Fruit fly (Drosophila melanogaster) whole organism, embryonic: ENCODE data around the gene CG13457.
A peak's percentile ranks its signal among the peaks of the same experiment; 100 is the strongest.

Experiments used
- Atf-2 ChIP-seq: fragments of 200-800 bp; sonication (Bioruptor generic); optimal IDR thresholded peaks from 2 replicates; lab custom pipeline; 2016; ENCODE audit warnings: missing biosample characterization, missing genetic modification characterization
- C15 ChIP-seq: fragments of 200-800 bp; sonication (Bioruptor generic); IDR thresholded peaks from 3 replicates; pipeline ENCODE4 v1.3.6; 2022; ENCODE audit warnings: missing biosample characterization, missing genetic modification characterization
- CG10267 ChIP-seq: fragments of 200-800 bp; sonication (Bioruptor generic); optimal IDR thresholded peaks from 2 replicates; lab custom pipeline; 2018; ENCODE audit warnings: missing biosample characterization, mild to moderate bottlenecking, missing genetic modification characterization, moderate library complexity
- CG11247 ChIP-seq: fragments of 200-800 bp; sonication (Bioruptor generic); IDR thresholded peaks from 2 replicates; pipeline ENCODE4 v1.3.6; 2022; ENCODE audit warnings: missing biosample characterization, missing genetic modification characterization
- CG13287 ChIP-seq: fragments of 200-800 bp; sonication (Bioruptor generic); IDR thresholded peaks from 2 replicates; pipeline ENCODE4 v1.3.6; 2022; ENCODE audit warnings: missing biosample characterization, missing genetic modification characterization; ENCODE audit not compliant: partially characterized antibody
- CG14667 ChIP-seq: fragments of 200-800 bp; sonication (Bioruptor generic); IDR thresholded peaks from 2 replicates; pipeline ENCODE4 v1.3.6; 2022; ENCODE audit warnings: missing biosample characterization, missing genetic modification characterization
- CG15479 ChIP-seq: fragments of 200-800 bp; sonication (Bioruptor generic); optimal IDR thresholded peaks from 3 replicates; lab custom pipeline; 2019; ENCODE audit warnings: missing biosample characterization, mild to moderate bottlenecking, missing genetic modification characterization, moderate library complexity
- CG1603 ChIP-seq: fragments of 200-800 bp; sonication (Bioruptor generic); optimal IDR thresholded peaks from 2 replicates; lab custom pipeline; 2019; ENCODE audit warnings: missing biosample characterization, mild to moderate bottlenecking, missing genetic modification characterization, moderate library complexity
- CG17186 ChIP-seq: fragments of 200-800 bp; sonication (Bioruptor generic); optimal IDR thresholded peaks from 3 replicates; lab custom pipeline; 2017; ENCODE audit warnings: missing biosample characterization, missing genetic modification reagents, missing genetic modification characterization
- CG7271 ChIP-seq: fragments of 200-800 bp; sonication (Bioruptor generic); optimal IDR thresholded peaks from 2 replicates; lab custom pipeline; 2018; ENCODE audit warnings: missing biosample characterization, mild to moderate bottlenecking, missing genetic modification characterization, moderate library complexity
- CG7556 ChIP-seq: fragments of 200-800 bp; sonication (Bioruptor generic); optimal IDR thresholded peaks from 2 replicates; lab custom pipeline; 2017; ENCODE audit warnings: missing biosample characterization, mild to moderate bottlenecking, missing genetic modification characterization
- CG7745 ChIP-seq: fragments of 200-800 bp; sonication (Bioruptor generic); optimal IDR thresholded peaks from 2 replicates; lab custom pipeline; 2018; ENCODE audit warnings: missing biosample characterization, mild to moderate bottlenecking, missing genetic modification characterization, moderate library complexity
- CG8388 ChIP-seq: fragments of 200-800 bp; sonication (Bioruptor generic); optimal IDR thresholded peaks from 2 replicates; lab custom pipeline; 2019; ENCODE audit warnings: missing biosample characterization, mild to moderate bottlenecking, missing genetic modification characterization, moderate library complexity
- CG9932 ChIP-seq: fragments of 200-800 bp; sonication (Bioruptor generic); IDR thresholded peaks from 2 replicates; pipeline ENCODE4 v1.3.6; 2022; ENCODE audit warnings: missing biosample characterization, missing genetic modification characterization
- Chrac-16 ChIP-seq: fragments of 200-800 bp; sonication (Bioruptor generic); optimal IDR thresholded peaks from 3 replicates; lab custom pipeline; 2016; ENCODE audit warnings: missing biosample characterization, missing genetic modification characterization
- CrebB ChIP-seq: fragments of 200-800 bp; sonication (Bioruptor generic); optimal IDR thresholded peaks from 3 replicates; lab custom pipeline; 2018; ENCODE audit warnings: missing biosample characterization, mild to moderate bottlenecking, missing genetic modification characterization
- Dbx ChIP-seq: fragments of 200-800 bp; sonication (Bioruptor generic); IDR thresholded peaks from 3 replicates; pipeline ENCODE4 v1.3.6; 2022; ENCODE audit warnings: missing biosample characterization, missing genetic modification characterization
- Dref ChIP-seq: fragments of 200-800 bp; sonication (Bioruptor generic); IDR thresholded peaks from 2 replicates; pipeline ENCODE4 v1.3.6; 2022; ENCODE audit warnings: missing biosample characterization, missing genetic modification characterization
- Eip74EF ChIP-seq, 2 experiments: fragments of 200-800 bp in 1 of 2; fragments of >200 bp in 1 of 2; sonication (Bioruptor generic) in 1 of 2; optimal IDR thresholded peaks; 2 replicates each; lab custom pipeline; 2017 to 2019; ENCODE audit warnings: missing biosample characterization in 2 of 2, missing genetic modification characterization in 2 of 2, mild to moderate bottlenecking in 1 of 2, moderate library complexity in 1 of 2
- Ets97D ChIP-seq: fragments of 200-800 bp; sonication (Bioruptor generic); optimal IDR thresholded peaks from 3 replicates; lab custom pipeline; 2016; ENCODE audit warnings: missing biosample characterization, missing genetic modification characterization
- MTF-1 ChIP-seq: fragments of 200-800 bp; sonication (Bioruptor generic); optimal IDR thresholded peaks from 2 replicates; lab custom pipeline; 2018; ENCODE audit warnings: missing biosample characterization, mild to moderate bottlenecking, missing genetic modification characterization, borderline replicate concordance
- Myb ChIP-seq: fragments of 200-800 bp; sonication (Bioruptor generic); optimal IDR thresholded peaks from 2 replicates; lab custom pipeline; 2016; ENCODE audit warnings: missing biosample characterization, missing genetic modification characterization
- NC2α ChIP-seq: fragments of 200-800 bp; sonication (Bioruptor generic); optimal IDR thresholded peaks from 2 replicates; lab custom pipeline; 2016; ENCODE audit warnings: missing biosample characterization, missing genetic modification characterization
- NK7.1 ChIP-seq: fragments of 200-800 bp; sonication (Bioruptor generic); optimal IDR thresholded peaks from 3 replicates; lab custom pipeline; 2016; ENCODE audit warnings: missing biosample characterization, missing genetic modification characterization
- Side ChIP-seq: fragments of 200-800 bp; sonication (Bioruptor generic); optimal IDR thresholded peaks from 2 replicates; lab custom pipeline; 2016; ENCODE audit warnings: missing biosample characterization, missing genetic modification characterization
- Vsx1 ChIP-seq: fragments of 200-800 bp; sonication (Bioruptor generic); optimal IDR thresholded peaks from 2 replicates; lab custom pipeline; 2017; ENCODE audit warnings: missing biosample characterization, mild to moderate bottlenecking, missing genetic modification characterization, missing genetic modification reagents
- bowl ChIP-seq: fragments of 200-800 bp; sonication (Bioruptor generic); IDR thresholded peaks from 2 replicates; pipeline ENCODE4 v1.3.6; 2022; ENCODE audit warnings: missing biosample characterization, missing genetic modification characterization
- btn ChIP-seq: fragments of 200-800 bp; sonication (Bioruptor generic); optimal IDR thresholded peaks from 2 replicates; lab custom pipeline; 2016; ENCODE audit warnings: missing biosample characterization, missing genetic modification characterization
- crp ChIP-seq, 2 experiments: fragments of 200-800 bp; sonication (Bioruptor generic); optimal IDR thresholded peaks; 2 replicates in 1 of 2; 3 replicates in 1 of 2; lab custom pipeline; 2017; ENCODE audit warnings: missing biosample characterization in 2 of 2, missing genetic modification characterization in 2 of 2, mild to moderate bottlenecking in 1 of 2, moderate library complexity in 1 of 2
- dimm ChIP-seq: fragments of 200-800 bp; sonication (Bioruptor generic); IDR thresholded peaks from 2 replicates; pipeline ENCODE4 v1.3.6; 2022; ENCODE audit warnings: missing biosample characterization, missing genetic modification characterization
- ems ChIP-seq: fragments of 200-800 bp; sonication (Bioruptor generic); optimal IDR thresholded peaks from 3 replicates; lab custom pipeline; 2016; ENCODE audit warnings: missing biosample characterization, missing genetic modification characterization
- esg ChIP-seq: fragments of 200-800 bp; sonication (Bioruptor generic); conservative IDR thresholded peaks from 2 replicates; pipeline ENCODE4 v1.3.6; 2022; ENCODE audit warnings: missing biosample characterization, missing genetic modification characterization
- eve ChIP-seq, 2 experiments: fragments of >200 bp; optimal IDR thresholded peaks; 2 replicates each; lab custom pipeline; 2017; ENCODE audit warnings: missing biosample characterization in 2 of 2, missing genetic modification characterization in 2 of 2
- gcm ChIP-seq: fragments of 200-800 bp; sonication (Bioruptor generic); optimal IDR thresholded peaks from 2 replicates; lab custom pipeline; 2019; ENCODE audit warnings: missing biosample characterization, mild to moderate bottlenecking, missing genetic modification characterization, moderate library complexity
- gcm2 ChIP-seq: fragments of 200-800 bp; sonication (Bioruptor generic); optimal IDR thresholded peaks from 2 replicates; lab custom pipeline; 2016; ENCODE audit warnings: missing biosample characterization, missing genetic modification characterization
- gsb-n ChIP-seq: fragments of 200-800 bp; sonication (Bioruptor generic); optimal IDR thresholded peaks from 3 replicates; lab custom pipeline; 2018; ENCODE audit warnings: missing biosample characterization, mild to moderate bottlenecking, missing genetic modification characterization
- hbn ChIP-seq: fragments of 200-800 bp; sonication (Bioruptor generic); IDR thresholded peaks from 2 replicates; pipeline ENCODE4 v1.3.6; 2022; ENCODE audit warnings: missing biosample characterization, missing genetic modification characterization; ENCODE audit not compliant: partially characterized antibody
- kay ChIP-seq: fragments of 200-800 bp; sonication (Bioruptor generic); optimal IDR thresholded peaks from 2 replicates; lab custom pipeline; 2016; ENCODE audit warnings: missing biosample characterization, missing genetic modification characterization
- lmd ChIP-seq: fragments of 200-800 bp; sonication (Bioruptor generic); IDR thresholded peaks from 2 replicates; pipeline ENCODE4 v1.3.6; 2022; ENCODE audit warnings: missing biosample characterization, missing genetic modification characterization
- oc ChIP-seq: fragments of 200-800 bp; sonication (Bioruptor generic); optimal IDR thresholded peaks from 2 replicates; lab custom pipeline; 2018; ENCODE audit warnings: missing biosample characterization, mild to moderate bottlenecking, missing genetic modification characterization, moderate library complexity
- odd ChIP-seq: fragments of 200-800 bp; sonication (Bioruptor generic); optimal IDR thresholded peaks from 2 replicates; lab custom pipeline; 2017; ENCODE audit warnings: missing biosample characterization, mild to moderate bottlenecking, missing genetic modification characterization
- pita ChIP-seq: fragments of 200-800 bp; sonication (Bioruptor generic); optimal IDR thresholded peaks from 2 replicates; lab custom pipeline; 2017; ENCODE audit warnings: missing biosample characterization, mild to moderate bottlenecking, missing genetic modification characterization
- pum ChIP-seq: fragments of 200-800 bp; sonication (Bioruptor generic); optimal IDR thresholded peaks from 2 replicates; lab custom pipeline; 2016; ENCODE audit warnings: missing biosample characterization, missing genetic modification characterization
- so ChIP-seq: fragments of 200-800 bp; sonication (Bioruptor generic); IDR thresholded peaks from 3 replicates; pipeline ENCODE4 v1.3.6; 2022; ENCODE audit warnings: missing biosample characterization, missing genetic modification characterization
- ssp ChIP-seq: fragments of 200-800 bp; sonication (Bioruptor generic); IDR thresholded peaks from 2 replicates; pipeline ENCODE4 v1.3.6; 2022; ENCODE audit warnings: missing biosample characterization, missing genetic modification characterization
- tin ChIP-seq: fragments of 200-800 bp; sonication (Bioruptor generic); optimal IDR thresholded peaks from 3 replicates; lab custom pipeline; 2016; ENCODE audit warnings: missing biosample characterization, missing genetic modification characterization
- tna ChIP-seq: fragments of 200-800 bp; sonication (Bioruptor generic); IDR thresholded peaks from 2 replicates; pipeline ENCODE4 v1.3.6; 2022; ENCODE audit warnings: missing biosample characterization, missing genetic modification characterization; ENCODE audit not compliant: partially characterized antibody
- tx ChIP-seq: fragments of 200-800 bp; sonication (Bioruptor generic); optimal IDR thresholded peaks from 2 replicates; lab custom pipeline; 2016; ENCODE audit warnings: missing biosample characterization, missing genetic modification characterization

The CG13457 gene

DNA sequence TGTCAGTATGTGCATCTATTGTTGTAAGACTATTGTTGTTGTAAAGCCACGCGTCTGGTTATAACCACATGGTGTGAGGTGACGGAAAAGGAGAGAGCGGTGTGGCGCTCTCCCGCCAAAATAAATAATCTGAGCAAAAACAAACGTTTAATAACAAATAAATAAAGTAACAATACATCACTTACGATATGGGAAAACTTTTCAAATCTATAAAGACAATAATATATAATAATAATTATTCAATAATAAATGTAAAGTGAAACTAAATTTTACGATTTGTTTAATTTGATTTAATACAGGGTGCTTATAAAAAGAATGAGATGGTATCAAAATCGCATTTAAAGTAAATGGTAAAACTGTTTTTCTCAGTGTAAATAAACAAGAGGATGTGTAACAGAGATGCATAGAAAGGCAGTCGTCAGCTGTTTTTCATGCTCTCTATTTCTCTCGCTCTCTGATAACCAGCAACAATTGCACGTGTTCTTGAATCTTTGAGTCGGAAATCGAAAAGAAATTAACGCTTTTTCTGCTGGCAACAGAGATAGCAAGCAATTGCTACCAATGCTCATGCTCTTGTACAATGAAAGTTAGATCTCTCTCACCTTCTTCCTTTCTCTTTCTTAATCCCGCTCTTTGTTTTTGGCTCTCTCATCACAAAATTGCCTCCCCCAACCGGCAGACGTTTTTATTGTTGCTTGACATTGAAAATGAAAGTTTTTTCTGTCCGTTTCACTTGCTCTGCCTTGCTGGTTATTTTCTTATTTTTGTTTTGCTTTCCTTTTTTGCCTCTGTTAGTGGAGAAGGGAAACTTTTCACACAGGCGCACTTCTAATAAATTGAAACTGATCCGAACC lies 32.3 kb downstream of the CG13457 start (continued):
- TF ChIP-seq Dbx (GFP tag; lab: Robert Waterston, UW), result peak; percentile 75
- TF ChIP-seq pum (GFP tag; lab: Kevin White, UChicago), result no peak
- no peak for TF ChIP-seq Ets97D (GFP tag; lab: Kevin White, UChicago)
- TF ChIP-seq CG14667 (GFP tag; lab: Robert Waterston, UW), result peak; percentile 76; the same call in 1 of the 2 replicates
- TF ChIP-seq NK7.1 (GFP tag; lab: Kevin White, UChicago), result peak; percentile 58
- TF ChIP-seq CG1603, result peak; percentile 64
- peak; percentile 53; the same call in 1 of the 2 replicates for TF ChIP-seq esg (GFP tag; lab: Robert Waterston, UW)
- TF ChIP-seq CG15479 (GFP tag; lab: Kevin White, UChicago), result peak; percentile 13
- no peak for TF ChIP-seq pita
- TF ChIP-seq oc (tag; lab: Kevin White, UChicago), result peak; percentile 72
- peak; percentile 94 for TF ChIP-seq gcm (GFP tag; lab: Kevin White, UChicago)
- peak; percentile 96 for TF ChIP-seq gsb-n
- TF ChIP-seq CG8388 (GFP tag; lab: Kevin White, UChicago), result peak; percentile 95
- no peak for TF ChIP-seq tx (GFP tag; lab: Kevin White, UChicago)
- peak; percentile 94 for TF ChIP-seq CG10267
- peak; percentile 93 for TF ChIP-seq CG7556 (GFP tag; lab: Kevin White, UChicago)
- TF ChIP-seq Dref, result no peak
- no peak for TF ChIP-seq Myb (GFP tag; lab: Kevin White, UChicago)
- TF ChIP-seq CG17186 (GFP tag; lab: Kevin White, UChicago), result no peak
- peak; percentile 0 for TF ChIP-seq Atf-2 (GFP tag; lab: Kevin White, UChicago)
- no peak; the same call in 1 of the 2 replicates for TF ChIP-seq hbn (GFP tag; lab: Robert Waterston, UW)
- peak in 1 of 2 experiments; percentile 76 for TF ChIP-seq crp (GFP tag; optimal IDR thresholded peaks at IDR 0.05; lab: Kevin White, UChicago)
- peak; percentile 86 for TF ChIP-seq lmd (GFP tag; lab: Robert Waterston, UW)
- TF ChIP-seq bowl, result no peak
- no peak for TF ChIP-seq so (GFP tag; lab: Robert Waterston, UW)
- TF ChIP-seq C15 (GFP tag; lab: Robert Waterston, UW), result peak; percentile 27; the same call in 1 of the 3 replicates
- TF ChIP-seq dimm (GFP tag; lab: Robert Waterston, UW), result no peak
- peak; percentile 50 for TF ChIP-seq CrebB (tag; lab: Kevin White, UChicago)
- TF ChIP-seq ssp (GFP tag; lab: Robert Waterston, UW), result peak; percentile 60
- no peak for TF ChIP-seq gcm2
- TF ChIP-seq ems (GFP tag; lab: Kevin White, UChicago), result no peak
- peak; percentile 93 for TF ChIP-seq CG7271
- TF ChIP-seq NC2α, result no peak
- TF ChIP-seq eve (GFP tag; optimal IDR thresholded peaks at IDR 0.05; lab: Kevin White, UChicago), result no peak
- peak; percentile 68 for TF ChIP-seq tin (GFP tag; lab: Kevin White, UChicago)
- TF ChIP-seq btn (GFP tag; lab: Kevin White, UChicago), result no peak
- TF ChIP-seq odd, result peak; percentile 81
- TF ChIP-seq CG7745 (tag; lab: Kevin White, UChicago), result no peak
- TF ChIP-seq kay (GFP tag; lab: Kevin White, UChicago), result peak; percentile 37
- TF ChIP-seq CG11247 (GFP tag; lab: Robert Waterston, UW), result peak; percentile 75
- TF ChIP-seq CG13287 (GFP tag; lab: Robert Waterston, UW), result no peak
- TF ChIP-seq CG9932 (GFP tag; lab: Robert Waterston, UW), result peak; percentile 52; the same call in 1 of the 2 replicates
- peak in 1 of 2 experiments; percentile 90 for TF ChIP-seq Eip74EF (GFP tag; optimal IDR thresholded peaks at IDR 0.05; lab: Kevin White, UChicago)
- TF ChIP-seq Vsx1 (GFP tag; lab: Kevin White, UChicago), result peak; percentile 86
- TF ChIP-seq MTF-1, result peak; percentile 86
- TF ChIP-seq Chrac-16 (GFP tag; lab: Kevin White, UChicago), result peak; percentile 47
- TF ChIP-seq tna (GFP tag; lab: Robert Waterston, UW), result no peak
- no peak for TF ChIP-seq Side (GFP tag; lab: Kevin White, UChicago)
